Fruit fly (Drosophila melanogaster): ENCODE results near the gene CG34155.

dm6 chr3R:30544974-30545373 is 15.0 kb downstream of the CG34155 start:
- TF ChIP-seq Awh (GFP tag; IDR thresholded peaks at IDR 0.05) = no peak
- TF ChIP-seq CG15073 (GFP tag; optimal IDR thresholded peaks at IDR 0.05) = no peak
- TF ChIP-seq CG11695 (GFP tag; IDR thresholded peaks at IDR 0.05) = no peak
- no peak for TF ChIP-seq CG12104 (GFP tag; optimal IDR thresholded peaks at IDR 0.05)
- no peak for TF ChIP-seq CG7987 (GFP tag; optimal IDR thresholded peaks at IDR 0.05)
- no peak for TF ChIP-seq nerfin-1 (tag; optimal IDR thresholded peaks at IDR 0.05)
- no peak for TF ChIP-seq shn (GFP tag; optimal IDR thresholded peaks at IDR 0.05)
- no peak for TF ChIP-seq prd (optimal IDR thresholded peaks at IDR 0.05)
- no peak for TF ChIP-seq prd (GFP tag; IDR thresholded peaks at IDR 0.05)
- TF ChIP-seq CG4282 (GFP tag; optimal IDR thresholded peaks at IDR 0.05) = no peak
- TF ChIP-seq Sox102F (GFP tag; optimal IDR thresholded peaks at IDR 0.05) = no peak
- TF ChIP-seq CG9932 (GFP tag; IDR thresholded peaks at IDR 0.05) = no peak

All from whole organism, embryonic.